Worm (Caenorhabditis elegans) whole organism, midembryonic: ENCODE measurements around the gene F37C4.5.

Source experiments
- T22C8.4 ChIP-seq: fragments of 200-800 bp; sonication (Bioruptor generic); IDR thresholded peaks from 2 replicates; pipeline ENCODE4 v1.3.6; 2022; ENCODE audit warnings: missing genetic modification characterization, missing compliant biosample characterization
- cog-1 ChIP-seq: sonication (generic microtip); optimal IDR thresholded peaks from 2 replicates; lab custom pipeline; 2016; ENCODE audit warnings: missing genetic modification characterization, missing compliant biosample characterization
- flt-1 ChIP-seq: fragments of 200-800 bp; sonication (Bioruptor generic); IDR thresholded peaks from 2 replicates; pipeline ENCODE4 v1.3.6; 2022; ENCODE audit warnings: missing genetic modification characterization, missing compliant biosample characterization
- klf-2 ChIP-seq: fragments of 200-800 bp; sonication (Bioruptor generic); conservative IDR thresholded peaks from 2 replicates; pipeline ENCODE4 v1.3.6; 2022; ENCODE audit warnings: missing genetic modification reagents, missing genetic modification characterization, missing compliant biosample characterization
- med-1 ChIP-seq: sonication (generic microtip); optimal IDR thresholded peaks from 2 replicates; lab custom pipeline; 2017; ENCODE audit warnings: missing genetic modification characterization, mild to moderate bottlenecking, missing compliant biosample characterization, antibody characterized with exemption, missing genetic modification reagents; ENCODE audit not compliant: insufficient read depth
- ref-1 ChIP-seq: fragments of 200-800 bp; sonication (Bioruptor generic); conservative IDR thresholded peaks from 2 replicates; pipeline ENCODE4 v1.3.6; 2022; ENCODE audit warnings: missing genetic modification reagents, missing genetic modification characterization, missing compliant biosample characterization
- tab-1 ChIP-seq: fragments of 200-800 bp; sonication (Bioruptor generic); IDR thresholded peaks from 2 replicates; pipeline ENCODE4 v1.3.6; 2022; ENCODE audit warnings: missing genetic modification characterization, missing compliant biosample characterization
- ztf-23 ChIP-seq: fragments of 200-800 bp; sonication (Bioruptor generic); IDR thresholded peaks from 2 replicates; pipeline ENCODE4 v1.3.6; 2022; ENCODE audit warnings: missing genetic modification reagents, missing genetic modification characterization, missing compliant biosample characterization
- ztf-29 ChIP-seq: fragments of 200-800 bp; sonication (Bioruptor generic); IDR thresholded peaks from 2 replicates; pipeline ENCODE4 v1.3.6; 2022; ENCODE audit warnings: missing genetic modification reagents, missing genetic modification characterization, missing compliant biosample characterization

F37C4.5 gene

DNA sequence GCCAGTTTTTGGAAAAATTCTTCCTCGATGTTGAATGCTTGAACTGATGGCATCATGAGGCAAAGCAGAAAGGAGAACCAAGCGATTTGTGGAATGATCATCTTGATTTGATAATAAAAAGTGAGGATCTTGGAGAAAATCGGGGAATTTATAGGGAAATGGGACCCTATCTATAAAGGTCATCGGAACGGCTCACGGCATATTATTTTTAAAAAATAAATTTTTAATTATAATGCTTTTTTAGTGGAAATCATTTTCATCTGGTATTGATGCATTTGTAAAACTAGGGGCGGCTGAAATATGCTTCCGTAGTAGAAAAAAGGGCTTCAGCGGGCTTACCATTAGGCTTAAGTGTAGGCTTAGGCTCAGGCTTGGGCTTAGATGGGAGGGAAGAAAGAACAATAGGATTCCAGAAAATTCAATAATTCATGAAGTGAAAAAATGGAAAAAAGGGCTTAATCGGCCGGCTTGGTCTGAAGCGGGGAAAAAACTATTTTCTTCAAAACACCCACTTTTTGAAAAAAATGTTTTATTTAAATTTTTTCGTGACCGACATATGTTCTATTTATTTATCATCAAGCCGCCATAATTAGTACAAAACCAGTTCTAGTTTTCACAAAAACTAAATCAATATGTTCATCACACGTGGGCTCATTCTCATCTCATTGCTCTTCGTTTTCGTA, 34.0 kb upstream of the F37C4.5 start, which contains the start of the genes F56D6.22 and F56D6.12:
TSS of gene F56D6.22 (minus strand) at position 101 of the 683 bp plus-strand sequence.
TSS of gene F56D6.12 (plus strand) at position 633 of the 683 bp plus-strand sequence.
- TF ChIP-seq flt-1 (GFP tag; lab: Robert Waterston, UW): no peak
- TF ChIP-seq T22C8.4 (GFP tag; lab: Robert Waterston, UW): no peak
- TF ChIP-seq cog-1 (tag; lab: Kevin White, UChicago): no peak
- TF ChIP-seq med-1 (GFP tag; lab: Kevin White, UChicago): no peak
- no peak for TF ChIP-seq ref-1 (GFP tag; lab: Robert Waterston, UW)
- no peak for TF ChIP-seq tab-1 (GFP tag; lab: Robert Waterston, UW)

DNA sequence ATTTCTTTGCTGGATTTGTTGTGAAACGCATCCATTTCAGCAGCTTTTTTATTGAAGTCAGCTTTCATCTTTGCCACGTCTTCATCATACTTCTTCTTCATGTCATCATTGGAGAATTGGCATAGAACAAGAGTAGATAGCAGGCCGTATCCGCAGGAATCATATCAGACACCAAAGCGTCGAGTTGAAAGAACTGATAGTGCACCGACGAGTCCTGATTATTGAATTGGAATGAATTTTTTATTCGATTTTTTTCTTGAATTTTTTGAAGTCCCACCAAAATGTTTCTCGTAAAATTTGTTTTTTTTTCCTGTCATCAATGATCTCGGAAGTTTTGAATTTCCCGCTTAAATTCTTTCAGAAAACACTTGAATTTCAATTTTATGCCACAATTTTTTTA, 32.8 kb upstream of the F37C4.5 start, which contains the start of gene F56D6.11:
TSS of gene F56D6.11 (minus strand) at position 101 of the 400 bp plus-strand sequence.
- TF ChIP-seq klf-2 (GFP tag; lab: Robert Waterston, UW) (no peak), cog-1 (tag; lab: Kevin White, UChicago) (no peak), med-1 (GFP tag; lab: Kevin White, UChicago) (no peak), tab-1 (GFP tag; lab: Robert Waterston, UW) (no peak), flt-1 (GFP tag; lab: Robert Waterston, UW) (no peak), ztf-23 (GFP tag; lab: Robert Waterston, UW) (no peak), T22C8.4 (GFP tag; lab: Robert Waterston, UW) (no peak), ref-1 (GFP tag; lab: Robert Waterston, UW) (no peak), ztf-29 (GFP tag; lab: Robert Waterston, UW) (no peak)

- TF ChIP-seq ztf-29 (GFP tag; lab: Robert Waterston, UW): no peak
- TF ChIP-seq flt-1 (GFP tag; lab: Robert Waterston, UW): no peak
- no peak for TF ChIP-seq T22C8.4 (GFP tag; lab: Robert Waterston, UW)
- no peak for TF ChIP-seq med-1 (GFP tag; lab: Kevin White, UChicago)
- TF ChIP-seq cog-1 (tag; lab: Kevin White, UChicago): no peak
- TF ChIP-seq klf-2 (GFP tag; lab: Robert Waterston, UW): no peak
- no peak for TF ChIP-seq ref-1 (GFP tag; lab: Robert Waterston, UW)
- no peak for TF ChIP-seq tab-1 (GFP tag; lab: Robert Waterston, UW)
- TF ChIP-seq ztf-23 (GFP tag; lab: Robert Waterston, UW): no peak
These were observed 31.0 kb upstream of the F37C4.5 start, which contains the start of gene F56D6.21 for ce11 chrIV:3904620-3905019. F56D6.21 (plus strand) TSS chrIV:3904920.

ce11 chrIV:3902955-3903354, 29.3 kb upstream of the F37C4.5 start, which contains the start of gene F56D6.6:
F56D6.6 (plus strand) TSS chrIV:3903255.
- TF ChIP-seq klf-2 (GFP tag; lab: Robert Waterston, UW) (no peak), ztf-29 (GFP tag; lab: Robert Waterston, UW) (no peak), cog-1 (tag; lab: Kevin White, UChicago) (no peak), T22C8.4 (GFP tag; lab: Robert Waterston, UW) (no peak), flt-1 (GFP tag; lab: Robert Waterston, UW) (no peak), tab-1 (GFP tag; lab: Robert Waterston, UW) (no peak), ref-1 (GFP tag; lab: Robert Waterston, UW) (no peak), med-1 (GFP tag; lab: Kevin White, UChicago) (no peak)

DNA sequence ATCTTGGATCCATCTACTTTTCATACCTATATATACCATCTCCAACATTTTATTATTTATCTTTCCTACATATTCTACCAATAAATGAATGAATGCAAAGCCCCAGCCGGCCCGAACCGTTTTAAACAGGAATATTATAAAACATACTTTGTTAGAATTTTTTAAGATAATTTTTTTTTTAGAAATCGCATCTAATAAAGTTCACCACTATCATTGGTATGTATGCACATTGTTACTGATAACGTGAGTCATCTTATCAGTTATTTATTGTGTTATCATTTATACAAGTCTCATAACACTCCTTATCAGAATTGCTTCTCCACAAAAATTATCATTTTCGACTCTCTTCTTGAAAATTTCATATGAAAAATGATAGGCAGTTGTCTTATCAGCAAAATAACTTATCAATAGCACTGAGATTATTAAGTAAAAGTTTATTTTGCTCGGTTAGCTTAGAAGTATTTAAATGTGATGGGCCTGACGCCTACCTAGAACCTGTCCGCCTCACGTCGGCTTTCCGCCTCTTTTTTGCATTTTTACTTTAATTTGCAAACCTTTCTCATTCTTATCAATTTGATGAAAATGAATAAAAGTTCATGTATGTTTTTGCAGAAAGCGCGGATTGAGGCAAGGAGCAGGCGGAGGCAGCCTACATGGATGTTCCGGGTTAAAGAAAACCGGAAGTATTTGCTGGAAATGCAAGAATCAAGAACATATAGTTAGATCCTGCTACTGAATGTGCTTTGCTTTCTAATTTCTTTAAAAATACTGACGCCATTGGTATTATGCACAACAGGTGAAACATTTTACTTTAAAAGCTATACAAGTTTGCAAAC, 26.3 kb upstream of the F37C4.5 start, which contains the start of gene srz-62:
TSS of gene srz-62 (plus strand) at position 786 of the 836 bp plus-strand sequence.
- TF ChIP-seq klf-2 (GFP tag; lab: Robert Waterston, UW): no peak
- TF ChIP-seq ztf-29 (GFP tag; lab: Robert Waterston, UW): no peak
- no peak for TF ChIP-seq ztf-23 (GFP tag; lab: Robert Waterston, UW)
- no peak for TF ChIP-seq flt-1 (GFP tag; lab: Robert Waterston, UW)
- no peak for TF ChIP-seq ref-1 (GFP tag; lab: Robert Waterston, UW)
- TF ChIP-seq cog-1 (tag; lab: Kevin White, UChicago): no peak
- TF ChIP-seq tab-1 (GFP tag; lab: Robert Waterston, UW): no peak

DNA sequence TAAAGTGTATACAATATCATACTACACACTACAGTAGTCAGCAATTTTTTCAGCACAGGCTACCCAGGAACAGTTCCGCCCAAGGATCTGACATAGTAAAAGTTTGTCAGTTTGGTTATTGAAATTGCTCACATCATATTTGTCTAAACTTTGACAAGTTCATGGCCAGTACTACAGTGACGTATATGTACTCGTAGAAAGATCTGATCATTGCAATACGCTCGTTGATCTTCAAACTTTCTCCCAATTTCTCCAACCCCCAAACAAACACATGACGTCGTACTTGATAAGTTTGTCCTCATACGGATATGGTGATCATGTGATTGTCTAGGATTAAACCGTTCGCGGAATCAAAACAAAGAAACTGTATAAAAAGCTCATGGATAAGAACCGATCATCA, 21.2 kb upstream of the F37C4.5 start, which contains the start of gene dct-8:
TSS of gene dct-8 (plus strand) at position 301 of the 400 bp plus-strand sequence.
- TF ChIP-seq klf-2 (GFP tag; lab: Robert Waterston, UW) (no peak), ref-1 (GFP tag; lab: Robert Waterston, UW) (no peak), ztf-29 (GFP tag; lab: Robert Waterston, UW) (no peak), ztf-23 (GFP tag; lab: Robert Waterston, UW) (no peak), tab-1 (GFP tag; lab: Robert Waterston, UW) (no peak), T22C8.4 (GFP tag; lab: Robert Waterston, UW) (no peak), med-1 (GFP tag; lab: Kevin White, UChicago) (no peak), cog-1 (tag; lab: Kevin White, UChicago) (no peak), flt-1 (GFP tag; lab: Robert Waterston, UW) (no peak)

DNA sequence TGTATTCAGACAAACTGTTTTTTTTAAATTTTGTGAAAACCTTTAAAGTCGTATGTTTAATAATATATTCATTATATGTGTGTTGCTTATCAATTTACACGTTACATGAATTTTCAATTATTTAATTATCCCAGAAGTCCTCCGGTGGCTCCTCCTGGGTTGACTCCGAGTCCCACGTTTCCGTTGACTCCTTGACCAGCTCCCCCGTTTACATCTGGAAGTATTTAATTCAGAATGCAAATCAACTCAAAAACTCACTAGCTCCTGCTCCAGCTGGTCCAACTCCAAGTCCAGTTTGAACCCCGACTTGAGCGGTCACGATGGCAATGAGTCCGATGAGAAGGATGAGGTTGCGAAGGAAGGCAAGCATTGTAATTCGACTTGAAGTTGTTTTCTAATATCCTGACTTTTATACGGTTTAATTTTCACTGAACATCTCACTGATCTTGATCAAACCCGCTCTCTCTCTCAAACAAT, 20.4 kb upstream of the F37C4.5 start, which contains the start of gene F56D6.8:
TSS of gene F56D6.8 (minus strand) at position 427 of the 477 bp plus-strand sequence.
- TF ChIP-seq T22C8.4 (GFP tag; lab: Robert Waterston, UW) (no peak), ref-1 (GFP tag; lab: Robert Waterston, UW) (no peak), klf-2 (GFP tag; lab: Robert Waterston, UW) (no peak), ztf-23 (GFP tag; lab: Robert Waterston, UW) (no peak), tab-1 (GFP tag; lab: Robert Waterston, UW) (no peak), ztf-29 (GFP tag; lab: Robert Waterston, UW) (no peak), flt-1 (GFP tag; lab: Robert Waterston, UW) (no peak)

ce11 chrIV:3892027-3892426, 18.4 kb upstream of the F37C4.5 start, which contains the start of gene F56D6.9:
F56D6.9 (plus strand) TSS chrIV:3892327.
- TF ChIP-seq cog-1 (tag; lab: Kevin White, UChicago): no peak
- TF ChIP-seq med-1 (GFP tag; lab: Kevin White, UChicago): no peak
- TF ChIP-seq ztf-29 (GFP tag; lab: Robert Waterston, UW): no peak
- no peak for TF ChIP-seq klf-2 (GFP tag; lab: Robert Waterston, UW)
- no peak for TF ChIP-seq T22C8.4 (GFP tag; lab: Robert Waterston, UW)
- no peak for TF ChIP-seq ztf-23 (GFP tag; lab: Robert Waterston, UW)
- TF ChIP-seq tab-1 (GFP tag; lab: Robert Waterston, UW): no peak
- TF ChIP-seq flt-1 (GFP tag; lab: Robert Waterston, UW): no peak
- no peak for TF ChIP-seq ref-1 (GFP tag; lab: Robert Waterston, UW)
